Fruit fly (Drosophila melanogaster) ovary, adult (tissue): ENCODE results near the gene CG7049.

Experiments used
- CG17801 ChIP-seq: fragments of 200-800 bp; optimal IDR thresholded peaks from 2 replicates; lab custom pipeline; 2019; ENCODE audit warnings: missing biosample characterization, mild to moderate bottlenecking, missing genetic modification characterization, moderate library complexity; ENCODE audit not compliant: partially characterized antibody

Gene CG7049

DNA sequence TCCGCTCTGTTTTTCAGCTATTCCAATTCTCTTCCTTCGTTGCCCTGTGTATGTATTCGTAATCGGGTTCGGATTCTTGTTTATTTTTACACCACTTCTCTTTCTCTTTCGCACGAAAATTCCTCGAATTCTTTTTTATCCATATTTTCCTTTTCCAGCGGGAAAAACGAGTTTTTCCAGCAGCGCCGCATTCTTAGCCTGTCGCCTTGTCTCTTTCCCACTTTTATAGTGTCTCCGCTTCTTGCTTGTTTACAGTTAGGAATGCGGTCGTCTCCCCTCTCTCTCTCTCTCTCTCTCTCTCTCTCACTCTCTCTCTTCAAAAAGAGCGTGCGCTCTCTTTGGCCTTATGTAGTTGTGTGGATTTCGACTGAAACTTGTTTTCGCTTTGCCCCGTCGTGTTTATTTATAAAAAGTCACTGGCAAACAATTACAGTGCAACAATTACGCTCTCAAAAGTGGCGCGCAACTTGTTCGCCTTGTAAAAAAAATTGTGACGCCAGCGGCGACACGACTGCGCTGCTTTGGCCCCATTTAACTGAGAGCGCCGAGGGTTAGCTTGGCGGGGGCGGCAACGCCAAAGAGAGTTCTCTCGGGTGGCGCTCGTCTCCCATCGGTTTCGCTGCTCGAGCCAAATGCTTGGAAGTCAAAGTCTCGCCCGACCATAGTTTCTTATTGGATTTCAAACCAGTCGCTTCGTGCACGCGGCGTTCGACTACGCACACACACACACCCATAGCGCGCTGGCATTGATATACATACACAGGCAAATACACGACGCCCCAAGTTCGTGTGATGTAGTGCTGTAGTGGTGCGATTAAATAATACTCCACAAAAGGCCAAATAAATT lies 44.7 kb downstream of the CG7049 start:
- peak; percentile 44 for TF ChIP-seq CG17801 (GFP tag; lab: Kevin White, UChicago)

DNA sequence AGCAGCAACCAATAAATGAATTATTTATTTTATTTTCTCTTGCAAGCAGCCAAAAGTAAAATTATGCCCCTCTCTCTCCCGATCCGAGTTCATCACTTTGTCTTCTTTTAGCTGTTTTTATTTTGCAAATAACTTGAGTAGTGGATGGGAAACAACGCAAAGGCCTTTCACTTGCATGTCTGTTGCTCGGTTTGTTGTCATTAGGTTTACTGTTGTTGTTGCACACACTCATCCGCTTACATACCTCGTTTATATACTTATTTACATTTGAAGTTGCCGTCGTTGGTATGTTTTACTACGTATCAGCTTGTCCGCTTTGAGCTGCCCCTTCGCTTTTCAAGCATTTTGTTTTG lies 45.3 kb downstream of the CG7049 start:
- no peak for TF ChIP-seq CG17801 (GFP tag; lab: Kevin White, UChicago)

DNA sequence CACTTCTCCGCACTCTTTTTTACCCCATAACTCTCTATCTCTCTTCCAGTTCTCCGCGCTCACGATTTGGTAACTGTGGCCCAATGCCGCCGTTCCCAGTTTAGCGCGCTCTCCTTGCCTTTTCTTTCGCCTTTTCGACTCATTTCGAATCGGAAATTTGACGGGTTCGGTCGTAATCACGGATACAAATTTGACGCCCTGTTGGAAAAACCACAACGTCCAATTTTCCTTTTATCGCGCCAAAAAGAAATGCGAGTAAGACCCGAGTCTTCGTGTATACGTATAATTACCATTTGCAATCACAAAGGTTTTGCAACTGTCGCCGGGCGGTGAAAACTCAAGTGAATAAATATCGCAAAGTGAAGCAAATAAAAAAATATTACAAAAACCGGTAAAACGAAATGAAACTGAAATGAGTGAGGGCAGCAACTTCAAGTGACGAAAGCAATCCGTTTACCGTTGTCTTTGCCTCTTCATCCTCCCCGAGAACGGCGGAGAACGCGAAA lies 46.7 kb downstream of the CG7049 start, which contains the start of gene Pdk1:
TSS of gene Pdk1 (plus strand) at position 140 of the 506 bp plus-strand sequence.
- TF ChIP-seq CG17801 (GFP tag; lab: Kevin White, UChicago), result peak; percentile 59

DNA sequence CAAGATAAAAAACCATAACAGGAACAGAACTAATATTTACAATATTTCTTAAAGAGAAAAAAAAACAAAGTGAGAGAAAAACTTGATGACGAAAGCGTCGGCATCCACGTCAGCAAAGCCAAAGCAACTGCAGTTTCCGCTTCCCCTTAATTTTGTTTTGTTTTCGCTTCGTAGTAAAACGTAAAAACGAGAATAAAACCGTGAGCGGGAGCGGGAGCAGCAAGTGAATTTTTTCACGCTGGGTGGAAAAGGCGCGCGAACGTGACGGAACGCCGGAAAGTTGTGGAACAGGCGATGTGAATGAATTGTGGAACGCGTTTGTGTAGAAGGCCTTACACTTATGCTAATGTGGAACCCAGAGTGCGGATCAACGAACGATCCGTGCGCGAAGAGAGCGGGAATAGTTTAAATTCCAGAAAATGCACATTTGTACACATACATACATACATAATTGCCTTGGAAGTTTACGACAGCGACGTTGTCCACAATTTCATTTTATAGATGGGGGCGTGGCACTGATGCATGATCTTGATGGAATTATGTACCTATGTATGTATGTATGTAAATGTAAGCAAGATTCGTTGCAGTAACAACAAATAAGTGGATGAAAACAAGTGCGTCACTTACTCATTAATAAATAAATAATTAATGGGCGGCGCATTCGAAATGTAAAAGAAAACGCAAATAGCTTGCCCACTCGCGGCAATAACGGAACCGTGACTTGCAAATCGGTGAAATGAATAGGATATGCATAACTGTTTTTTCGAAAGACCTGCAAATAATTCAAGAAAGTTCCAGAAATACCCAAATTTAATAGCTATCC lies 47.5 kb downstream of the CG7049 start:
- peak; percentile 53 for TF ChIP-seq CG17801 (GFP tag; lab: Kevin White, UChicago)

DNA sequence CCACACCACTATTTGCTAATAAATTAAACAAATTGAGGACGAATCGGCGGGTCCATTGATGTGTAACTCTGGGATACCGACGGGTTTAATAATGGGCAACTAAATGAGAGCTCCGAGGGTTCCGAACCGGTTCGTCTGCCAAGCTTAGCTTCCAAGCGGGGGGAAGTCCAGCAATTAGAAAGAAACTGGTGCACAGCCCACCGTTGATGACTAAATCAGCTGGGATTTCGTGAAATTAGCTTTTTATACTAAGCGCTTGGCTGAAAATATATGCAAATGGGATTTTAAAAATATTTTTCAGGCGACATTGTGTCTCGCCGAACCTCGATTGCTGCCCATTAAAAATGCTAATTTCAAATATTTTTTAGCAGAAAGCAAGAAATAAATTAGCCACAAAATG lies 48.6 kb downstream of the CG7049 start:
- no peak for TF ChIP-seq CG17801 (GFP tag; lab: Kevin White, UChicago)
